Fruit fly (Drosophila melanogaster): ENCODE data around the gene CG14297.
A peak's percentile ranks its signal among the peaks of the same experiment; 100 is the strongest.

The CG14297 gene

dm6 chr3R:18928346-18928917 lies 30.5 kb downstream of the CG14297 start, which contains the start of gene Mpc1:
TSS of gene Mpc1 (minus strand) at chr3R:18928659.
- no peak for TF ChIP-seq CG17806 (tag; optimal IDR thresholded peaks at IDR 0.05)
- TF ChIP-seq CG34367 (tag; optimal IDR thresholded peaks at IDR 0.05) = no peak
- no peak for TF ChIP-seq CG13204 (GFP tag; optimal IDR thresholded peaks at IDR 0.05)
- no peak for TF ChIP-seq D1 (tag; optimal IDR thresholded peaks at IDR 0.05)
- no peak for TF ChIP-seq CG8301 (tag; optimal IDR thresholded peaks at IDR 0.05)
- no peak for TF ChIP-seq CG10348 (GFP tag; IDR thresholded peaks at IDR 0.05)
- TF ChIP-seq CG32121 (GFP tag; IDR thresholded peaks at IDR 0.05) = peak; percentile 7; the same call in 1 of the 2 replicates
- TF ChIP-seq Ets98B (GFP tag; IDR thresholded peaks at IDR 0.05) = 0 out of 2 replicates have a peak, but pooled peaks have one; percentile 8
- no peak for TF ChIP-seq fd96Ca (GFP tag; IDR thresholded peaks at IDR 0.05)
- TF ChIP-seq CG9948 (tag; optimal IDR thresholded peaks at IDR 0.05) = no peak
- TF ChIP-seq EcR (GFP tag; optimal IDR thresholded peaks at IDR 0.05) = peak; percentile 40
- TF ChIP-seq CG4496 (GFP tag; IDR thresholded peaks at IDR 0.05) = no peak
- TF ChIP-seq Snoo (tag; optimal IDR thresholded peaks at IDR 0.05) = no peak
- TF ChIP-seq CG14655 (GFP tag; optimal IDR thresholded peaks at IDR 0.05) = peak; percentile 28
- TF ChIP-seq rn (GFP tag; IDR thresholded peaks at IDR 0.05) = no peak
- TF ChIP-seq CG15710 (tag; optimal IDR thresholded peaks at IDR 0.05) = no peak
- no peak for TF ChIP-seq CG8159 (tag; optimal IDR thresholded peaks at IDR 0.05)

- TF ChIP-seq CG8159 (tag; optimal IDR thresholded peaks at IDR 0.05) (peak; percentile 2), CG8301 (tag; optimal IDR thresholded peaks at IDR 0.05) (no peak), gl (tag; optimal IDR thresholded peaks at IDR 0.05) (no peak), fd96Ca (GFP tag; IDR thresholded peaks at IDR 0.05) (no peak), CG10348 (GFP tag; IDR thresholded peaks at IDR 0.05) (no peak), D1 (tag; optimal IDR thresholded peaks at IDR 0.05) (no peak), EcR (GFP tag; optimal IDR thresholded peaks at IDR 0.05) (no peak), rn (GFP tag; IDR thresholded peaks at IDR 0.05) (peak; percentile 28; the same call in 1 of the 2 replicates), CG13204 (GFP tag; optimal IDR thresholded peaks at IDR 0.05) (no peak), Ets98B (GFP tag; IDR thresholded peaks at IDR 0.05) (peak; percentile 44; the same call in 1 of the 2 replicates), CG9948 (tag; optimal IDR thresholded peaks at IDR 0.05) (no peak), CG32121 (GFP tag; IDR thresholded peaks at IDR 0.05) (no peak), CG12605 (GFP tag; IDR thresholded peaks at IDR 0.05) (peak; percentile 16; the same call in 1 of the 2 replicates), CG17806 (tag; optimal IDR thresholded peaks at IDR 0.05) (no peak), Snoo (tag; optimal IDR thresholded peaks at IDR 0.05) (peak; percentile 46), Pif1B (GFP tag; optimal IDR thresholded peaks at IDR 0.05) (no peak), CG4496 (GFP tag; IDR thresholded peaks at IDR 0.05) (peak; percentile 82), CG34367 (tag; optimal IDR thresholded peaks at IDR 0.05) (peak; percentile 42), Pif1A (GFP tag; optimal IDR thresholded peaks at IDR 0.05) (peak; percentile 60), CG15710 (tag; optimal IDR thresholded peaks at IDR 0.05) (no peak), CG14655 (GFP tag; optimal IDR thresholded peaks at IDR 0.05) (peak; percentile 33)
These were observed 31.2 kb downstream of the CG14297 start, which contains the start of gene CG42613 for dm6 chr3R:18928918-18929705. TSS of gene CG42613 (plus strand) at chr3R:18929196.

dm6 chr3R:18931725-18932124 lies 33.8 kb downstream of the CG14297 start:
- TF ChIP-seq CG9948 (tag; optimal IDR thresholded peaks at IDR 0.05) (no peak), EcR (GFP tag; optimal IDR thresholded peaks at IDR 0.05) (no peak), Pif1B (GFP tag; optimal IDR thresholded peaks at IDR 0.05) (no peak), CG13204 (GFP tag; optimal IDR thresholded peaks at IDR 0.05) (no peak)

- no peak for TF ChIP-seq Ets98B (GFP tag; IDR thresholded peaks at IDR 0.05)
- no peak for TF ChIP-seq CG9948 (tag; optimal IDR thresholded peaks at IDR 0.05)
- no peak for TF ChIP-seq rn (GFP tag; IDR thresholded peaks at IDR 0.05)
- no peak for TF ChIP-seq EcR (GFP tag; optimal IDR thresholded peaks at IDR 0.05)
These were observed 49.4 kb downstream of the CG14297 start for dm6 chr3R:18947307-18947706.
